Fruit fly (Drosophila melanogaster) whole organism, pupa: Measurements from ENCODE around the gene Rpt5.
A peak's percentile ranks its signal among the peaks of the same experiment; 100 is the strongest.

ENCODE experiments used
- CG10348 ChIP-seq: fragments of 200-800 bp; sonication (Bioruptor generic); IDR thresholded peaks from 2 replicates; pipeline ENCODE4 v1.3.6; 2022; ENCODE audit warnings: missing biosample characterization, missing genetic modification characterization
- CG12605 ChIP-seq: fragments of 200-800 bp; sonication (Bioruptor generic); IDR thresholded peaks from 2 replicates; pipeline ENCODE4 v1.3.6; 2022; ENCODE audit warnings: missing biosample characterization, missing genetic modification characterization
- CG13204 ChIP-seq: fragments of 200-800 bp; sonication (Bioruptor generic); optimal IDR thresholded peaks from 2 replicates; lab custom pipeline; 2018; ENCODE audit warnings: missing biosample characterization, mild to moderate bottlenecking, missing genetic modification characterization, moderate library complexity
- CG14655 ChIP-seq: fragments of 200-800 bp; sonication (Bioruptor generic); optimal IDR thresholded peaks from 3 replicates; lab custom pipeline; 2017; ENCODE audit warnings: mild to moderate bottlenecking, missing biosample characterization, missing genetic modification reagents, missing genetic modification characterization
- CG15710 ChIP-seq: fragments of 200-800 bp; sonication (Bioruptor generic); optimal IDR thresholded peaks from 2 replicates; lab custom pipeline; 2018; ENCODE audit warnings: missing biosample characterization, mild to moderate bottlenecking, missing genetic modification characterization, moderate library complexity
- CG17806 ChIP-seq: fragments of 200-800 bp; sonication (Bioruptor generic); optimal IDR thresholded peaks from 2 replicates; lab custom pipeline; 2018; ENCODE audit warnings: missing biosample characterization, mild to moderate bottlenecking, missing genetic modification characterization, moderate library complexity
- CG32121 ChIP-seq: fragments of 200-800 bp; sonication (Bioruptor generic); IDR thresholded peaks from 2 replicates; pipeline ENCODE4 v1.3.6; 2022; ENCODE audit warnings: missing biosample characterization, missing genetic modification characterization
- CG34367 ChIP-seq: fragments of 200-800 bp; sonication (Bioruptor generic); optimal IDR thresholded peaks from 2 replicates; lab custom pipeline; 2018; ENCODE audit warnings: missing biosample characterization, mild to moderate bottlenecking, missing genetic modification characterization
- CG4496 ChIP-seq: fragments of 200-800 bp; sonication (Bioruptor generic); IDR thresholded peaks from 3 replicates; pipeline ENCODE4 v1.3.6; 2022; ENCODE audit warnings: missing biosample characterization, missing genetic modification characterization
- CG8159 ChIP-seq: fragments of 200-800 bp; sonication (Bioruptor generic); optimal IDR thresholded peaks from 3 replicates; lab custom pipeline; 2018; ENCODE audit warnings: missing biosample characterization, mild to moderate bottlenecking, missing genetic modification characterization, moderate library complexity
- CG8301 ChIP-seq: fragments of 200-800 bp; sonication (Bioruptor generic); optimal IDR thresholded peaks from 2 replicates; lab custom pipeline; 2018; ENCODE audit warnings: missing biosample characterization, mild to moderate bottlenecking, missing genetic modification characterization
- CG9948 ChIP-seq: fragments of 200-800 bp; sonication (Bioruptor generic); optimal IDR thresholded peaks from 2 replicates; lab custom pipeline; 2018; ENCODE audit warnings: missing biosample characterization, mild to moderate bottlenecking, missing genetic modification characterization, moderate library complexity
- D1 ChIP-seq: fragments of 200-800 bp; sonication (Bioruptor generic); optimal IDR thresholded peaks from 2 replicates; lab custom pipeline; 2018; ENCODE audit warnings: missing biosample characterization, mild to moderate bottlenecking, missing genetic modification characterization, moderate library complexity
- EcR ChIP-seq: fragments of 200-800 bp; sonication (Bioruptor generic); optimal IDR thresholded peaks from 3 replicates; lab custom pipeline; 2019; ENCODE audit warnings: missing biosample characterization, missing genetic modification characterization, mild to moderate bottlenecking, moderate library complexity, missing genetic modification reagents
- Ets98B ChIP-seq: fragments of 200-800 bp; sonication (Bioruptor generic); IDR thresholded peaks from 2 replicates; pipeline ENCODE4 v1.3.6; 2022; ENCODE audit warnings: missing biosample characterization, missing genetic modification characterization
- Pif1A ChIP-seq: fragments of 200-800 bp; sonication (Bioruptor generic); optimal IDR thresholded peaks from 3 replicates; lab custom pipeline; 2016; ENCODE audit warnings: missing biosample characterization, missing genetic modification characterization
- Pif1B ChIP-seq: fragments of 200-800 bp; sonication (Bioruptor generic); optimal IDR thresholded peaks from 3 replicates; lab custom pipeline; 2016; ENCODE audit warnings: missing biosample characterization, missing genetic modification characterization
- Snoo ChIP-seq: fragments of 200-800 bp; sonication (Bioruptor generic); optimal IDR thresholded peaks from 3 replicates; lab custom pipeline; 2017; ENCODE audit warnings: missing biosample characterization, mild to moderate bottlenecking, missing genetic modification characterization, inconsistent platforms
- fd96Ca ChIP-seq: fragments of 200-800 bp; sonication (Bioruptor generic); IDR thresholded peaks from 3 replicates; pipeline ENCODE4 v1.3.6; 2022; ENCODE audit warnings: missing biosample characterization, missing genetic modification characterization
- gl ChIP-seq: fragments of 200-800 bp; sonication (Bioruptor generic); optimal IDR thresholded peaks from 2 replicates; lab custom pipeline; 2018; ENCODE audit warnings: missing biosample characterization, mild to moderate bottlenecking, missing genetic modification characterization
- rn ChIP-seq: fragments of 200-800 bp; sonication (Bioruptor generic); IDR thresholded peaks from 2 replicates; pipeline ENCODE4 v1.3.6; 2022; ENCODE audit warnings: missing biosample characterization, missing genetic modification characterization

Rpt5 gene

dm6 chr3R:23724843-23725506 lies 27.7 kb upstream of the Rpt5 start:
- TF ChIP-seq Snoo (tag; lab: Kevin White, UChicago) (no peak), CG14655 (GFP tag; lab: Kevin White, UChicago) (no peak), CG17806 (tag; lab: Kevin White, UChicago) (no peak), CG10348 (no peak), EcR (GFP tag; lab: Kevin White, UChicago) (peak; percentile 61), CG13204 (no peak), Pif1B (GFP tag; lab: Kevin White, UChicago) (no peak)

DNA sequence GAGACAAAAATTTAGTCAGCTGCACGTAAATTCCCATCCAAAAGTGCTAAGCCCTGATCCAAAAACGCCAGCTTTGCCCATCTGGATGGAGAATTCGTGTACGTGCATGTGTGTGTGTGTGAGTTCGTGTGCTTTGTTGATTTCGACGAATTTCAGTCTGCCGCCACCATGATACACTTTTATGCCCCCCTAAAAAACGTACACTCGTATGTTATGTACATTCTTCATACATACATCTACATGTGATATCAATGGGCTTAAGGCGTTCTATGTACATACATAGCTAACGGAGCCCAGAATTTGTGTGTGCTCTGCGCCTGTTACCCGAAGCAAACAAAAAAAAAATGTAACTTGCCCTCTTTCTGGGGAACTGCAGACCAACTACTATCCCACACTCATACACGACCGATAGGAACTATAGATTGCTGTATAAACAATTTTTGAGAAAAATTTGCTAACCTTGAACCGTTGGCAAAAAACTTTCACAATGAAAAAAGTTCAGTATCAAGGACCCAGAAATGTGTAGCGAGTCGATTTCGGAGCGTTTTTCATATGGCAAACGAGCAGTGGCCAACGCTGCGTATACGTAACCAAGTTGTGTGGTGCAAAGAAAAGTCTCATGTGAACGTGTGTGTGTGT lies 26.8 kb upstream of the Rpt5 start:
- no peak for TF ChIP-seq Snoo (tag; lab: Kevin White, UChicago)
- TF ChIP-seq fd96Ca (GFP tag; lab: Robert Waterston, UW) = no peak
- TF ChIP-seq CG10348 = no peak
- no peak for TF ChIP-seq CG15710 (tag; lab: Kevin White, UChicago)
- TF ChIP-seq CG4496 (GFP tag; lab: Robert Waterston, UW) = no peak
- no peak for TF ChIP-seq Pif1B (GFP tag; lab: Kevin White, UChicago)
- TF ChIP-seq CG8159 (tag; lab: Kevin White, UChicago) = no peak
- TF ChIP-seq rn (GFP tag; lab: Robert Waterston, UW) = no peak
- TF ChIP-seq Ets98B (GFP tag; lab: Robert Waterston, UW) = no peak
- no peak for TF ChIP-seq CG13204

- TF ChIP-seq D1 (tag; lab: Kevin White, UChicago) (no peak), CG4496 (GFP tag; lab: Robert Waterston, UW) (peak; percentile 83), gl (tag; lab: Kevin White, UChicago) (no peak), CG13204 (no peak), CG9948 (tag; lab: Kevin White, UChicago) (peak; percentile 63), EcR (GFP tag; lab: Kevin White, UChicago) (no peak), fd96Ca (GFP tag; lab: Robert Waterston, UW) (0 out of 3 replicates have a peak, but pooled peaks have one; percentile 50), CG12605 (GFP tag; lab: Robert Waterston, UW) (peak; percentile 67), CG32121 (GFP tag; lab: Robert Waterston, UW) (peak; percentile 84), CG8159 (tag; lab: Kevin White, UChicago) (peak; percentile 69), CG34367 (peak; percentile 27), CG14655 (GFP tag; lab: Kevin White, UChicago) (peak; percentile 67), CG17806 (tag; lab: Kevin White, UChicago) (peak; percentile 34), CG8301 (tag; lab: Kevin White, UChicago) (peak; percentile 70), CG15710 (tag; lab: Kevin White, UChicago) (peak; percentile 60), rn (GFP tag; lab: Robert Waterston, UW) (peak; percentile 33; the same call in 1 of the 2 replicates), Pif1A (GFP tag; lab: Kevin White, UChicago) (peak; percentile 63), Pif1B (GFP tag; lab: Kevin White, UChicago) (peak; percentile 45), Snoo (tag; lab: Kevin White, UChicago) (peak; percentile 40), Ets98B (GFP tag; lab: Robert Waterston, UW) (peak; percentile 75), CG10348 (no peak)
Measured at dm6 chr3R:23726740-23727139, 25.9 kb upstream of the Rpt5 start.

- no peak for TF ChIP-seq CG17806 (tag; lab: Kevin White, UChicago)
- no peak for TF ChIP-seq CG9948 (tag; lab: Kevin White, UChicago)
- TF ChIP-seq CG8301 (tag; lab: Kevin White, UChicago) = no peak
- TF ChIP-seq CG12605 (GFP tag; lab: Robert Waterston, UW) = no peak
- no peak for TF ChIP-seq rn (GFP tag; lab: Robert Waterston, UW)
- no peak for TF ChIP-seq Snoo (tag; lab: Kevin White, UChicago)
- TF ChIP-seq EcR (GFP tag; lab: Kevin White, UChicago) = no peak
- no peak for TF ChIP-seq Pif1A (GFP tag; lab: Kevin White, UChicago)
- no peak for TF ChIP-seq CG10348
- TF ChIP-seq fd96Ca (GFP tag; lab: Robert Waterston, UW) = no peak
- no peak for TF ChIP-seq CG8159 (tag; lab: Kevin White, UChicago)
- TF ChIP-seq CG4496 (GFP tag; lab: Robert Waterston, UW) = no peak
Measured at dm6 chr3R:23727657-23728056, 25.0 kb upstream of the Rpt5 start.

DNA sequence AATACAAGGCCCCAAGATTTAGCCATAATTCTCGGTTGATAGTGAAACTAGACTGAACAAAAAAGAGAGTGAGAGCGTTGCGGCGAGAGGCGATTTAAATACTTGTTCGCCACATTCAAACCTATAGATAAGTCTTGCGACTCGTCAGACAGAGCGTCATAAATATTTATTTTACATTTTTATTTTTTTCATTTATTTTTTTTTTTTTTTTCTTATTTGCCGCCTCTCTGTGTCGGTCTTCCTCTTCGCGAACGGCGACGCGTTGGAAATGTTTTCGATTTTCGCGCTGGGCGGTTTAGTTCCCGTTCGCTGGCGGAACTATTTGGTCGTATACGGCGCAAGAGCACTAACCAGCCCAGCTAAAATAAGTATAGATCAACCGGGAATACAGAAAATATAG lies 24.6 kb upstream of the Rpt5 start:
- TF ChIP-seq Ets98B (GFP tag; lab: Robert Waterston, UW) (peak; percentile 71; the same call in 1 of the 2 replicates), D1 (tag; lab: Kevin White, UChicago) (no peak), fd96Ca (GFP tag; lab: Robert Waterston, UW) (0 out of 3 replicates have a peak, but pooled peaks have one; percentile 25), CG4496 (GFP tag; lab: Robert Waterston, UW) (peak; percentile 76; the same call in 2 of the 3 replicates), Pif1A (GFP tag; lab: Kevin White, UChicago) (peak; percentile 57), CG8159 (tag; lab: Kevin White, UChicago) (peak; percentile 49), gl (tag; lab: Kevin White, UChicago) (peak; percentile 62), CG14655 (GFP tag; lab: Kevin White, UChicago) (peak; percentile 23), CG12605 (GFP tag; lab: Robert Waterston, UW) (peak; percentile 85), CG9948 (tag; lab: Kevin White, UChicago) (peak; percentile 7), CG15710 (tag; lab: Kevin White, UChicago) (peak; percentile 52), Pif1B (GFP tag; lab: Kevin White, UChicago) (peak; percentile 44), Snoo (tag; lab: Kevin White, UChicago) (no peak), EcR (GFP tag; lab: Kevin White, UChicago) (no peak), CG13204 (peak; percentile 62), CG32121 (GFP tag; lab: Robert Waterston, UW) (peak; percentile 28; the same call in 1 of the 2 replicates)
